Worm (Caenorhabditis elegans) whole organism, late embryonic: Measurements from ENCODE around the gene str-12.

Experiments
- C08G9.2 ChIP-seq: sonication (generic microtip); optimal IDR thresholded peaks from 2 replicates; lab custom pipeline; 2016; ENCODE audit warnings: mild to moderate bottlenecking, missing genetic modification characterization, moderate library complexity, missing compliant biosample characterization
- C38D4.7 ChIP-seq: fragments of 200-800 bp; sonication (Bioruptor generic); optimal IDR thresholded peaks from 2 replicates; lab custom pipeline; 2018; ENCODE audit warnings: mild to moderate bottlenecking, missing genetic modification characterization, moderate library complexity, missing compliant biosample characterization
- K09A11.1 ChIP-seq: sonication (generic microtip); optimal IDR thresholded peaks from 2 replicates; lab custom pipeline; 2017; ENCODE audit warnings: antibody characterized with exemption, mild to moderate bottlenecking, missing genetic modification characterization, missing compliant biosample characterization; ENCODE audit not compliant: insufficient read depth
- ceh-19 ChIP-seq: fragments of 200-800 bp; sonication (Bioruptor generic); optimal IDR thresholded peaks from 2 replicates; lab custom pipeline; 2018; ENCODE audit warnings: mild to moderate bottlenecking, missing genetic modification characterization, missing compliant biosample characterization
- ceh-2 ChIP-seq: sonication (generic microtip); optimal IDR thresholded peaks from 2 replicates; lab custom pipeline; 2016; ENCODE audit warnings: missing genotype, missing genetic modification characterization, missing compliant biosample characterization
- ceh-22 ChIP-seq: sonication (generic microtip); optimal IDR thresholded peaks from 2 replicates; lab custom pipeline; 2017; ENCODE audit warnings: missing biosample characterization, missing genetic modification characterization
- ceh-30 ChIP-seq: fragments of 150-350 bp; optimal IDR thresholded peaks from 2 replicates; lab custom pipeline; 2014; ENCODE audit warnings: missing biosample characterization, missing genetic modification characterization
- ceh-31 ChIP-seq: sonication (generic microtip); optimal IDR thresholded peaks from 2 replicates; lab custom pipeline; 2016; ENCODE audit warnings: missing genetic modification characterization, missing compliant biosample characterization
- ceh-45 ChIP-seq: fragments of 200-800 bp; sonication (Bioruptor generic); IDR thresholded peaks from 2 replicates; pipeline ENCODE4 v1.3.6; 2022; ENCODE audit warnings: missing genetic modification reagents, missing genetic modification characterization, missing compliant biosample characterization
- ceh-48 ChIP-seq: sonication (generic microtip); optimal IDR thresholded peaks from 2 replicates; lab custom pipeline; 2016; ENCODE audit warnings: missing genetic modification characterization, inconsistent platforms, missing compliant biosample characterization
- ceh-6 ChIP-seq: fragments of 200-800 bp; sonication (Bioruptor generic); optimal IDR thresholded peaks from 2 replicates; lab custom pipeline; 2018; ENCODE audit warnings: mild to moderate bottlenecking, missing genetic modification characterization, missing compliant biosample characterization
- ceh-9 ChIP-seq: sonication (generic microtip); optimal IDR thresholded peaks from 2 replicates; lab custom pipeline; 2016; ENCODE audit warnings: mild to moderate bottlenecking, missing genetic modification characterization, inconsistent platforms, missing compliant biosample characterization
- ets-4 ChIP-seq: sonication (generic microtip); optimal IDR thresholded peaks from 2 replicates; lab custom pipeline; 2016; ENCODE audit warnings: missing genetic modification characterization, missing compliant biosample characterization
- eyg-1 ChIP-seq: sonication (generic microtip); optimal IDR thresholded peaks from 2 replicates; lab custom pipeline; 2016; ENCODE audit warnings: missing genotype, missing genetic modification characterization, missing compliant biosample characterization
- fax-1 ChIP-seq: sonication (generic microtip); optimal IDR thresholded peaks from 2 replicates; lab custom pipeline; 2016; ENCODE audit warnings: missing genotype, missing genetic modification characterization, missing compliant biosample characterization
- fkh-6 ChIP-seq: sonication (generic microtip); optimal IDR thresholded peaks from 2 replicates; lab custom pipeline; 2016; ENCODE audit warnings: missing genetic modification characterization, missing compliant biosample characterization
- gmeb-2 ChIP-seq: sonication (generic microtip); optimal IDR thresholded peaks from 2 replicates; lab custom pipeline; 2016; ENCODE audit warnings: missing genetic modification characterization, inconsistent platforms, missing compliant biosample characterization
- hlh-13 ChIP-seq: fragments of 200-800 bp; sonication (Bioruptor generic); optimal IDR thresholded peaks from 2 replicates; lab custom pipeline; 2018; ENCODE audit warnings: mild to moderate bottlenecking, missing genetic modification characterization, missing compliant biosample characterization
- lim-6 ChIP-seq: sonication (generic microtip); optimal IDR thresholded peaks from 2 replicates; lab custom pipeline; 2016; ENCODE audit warnings: missing genetic modification characterization, missing compliant biosample characterization
- mec-3 ChIP-seq: sonication (generic microtip); optimal IDR thresholded peaks from 2 replicates; lab custom pipeline; 2016; ENCODE audit warnings: borderline replicate concordance, missing genetic modification characterization, missing compliant biosample characterization
- nfya-1 ChIP-seq: sonication (generic microtip); optimal IDR thresholded peaks from 2 replicates; lab custom pipeline; 2017; ENCODE audit warnings: missing genetic modification characterization, mild to moderate bottlenecking, missing compliant biosample characterization, antibody characterized with exemption, moderate library complexity
- nhr-11 ChIP-seq: fragments of 150-350 bp; optimal IDR thresholded peaks from 2 replicates; lab custom pipeline; 2014; ENCODE audit warnings: missing biosample characterization, missing genetic modification characterization
- nhr-232 ChIP-seq: sonication (generic microtip); optimal IDR thresholded peaks from 2 replicates; lab custom pipeline; 2016; ENCODE audit warnings: missing genetic modification characterization, missing compliant biosample characterization
- pax-1 ChIP-seq: fragments of 150-350 bp; optimal IDR thresholded peaks from 2 replicates; lab custom pipeline; 2014; ENCODE audit warnings: missing biosample characterization, missing genetic modification characterization
- pha-4 ChIP-seq: fragments of 150-350 bp; optimal IDR thresholded peaks from 2 replicates; lab custom pipeline; 2018; ENCODE audit warnings: missing biosample characterization, missing genetic modification reagents, missing genetic modification characterization
- pqm-1 ChIP-seq: sonication (generic microtip); optimal IDR thresholded peaks from 2 replicates; lab custom pipeline; 2016; ENCODE audit warnings: missing genetic modification characterization, missing compliant biosample characterization
- rnt-1 ChIP-seq: sonication (generic microtip); optimal IDR thresholded peaks from 2 replicates; lab custom pipeline; 2016; ENCODE audit warnings: missing genetic modification characterization, missing compliant biosample characterization
- sdc-2 ChIP-seq: sonication (generic microtip); optimal IDR thresholded peaks from 2 replicates; lab custom pipeline; 2016; ENCODE audit warnings: missing genotype, missing genetic modification characterization, missing compliant biosample characterization
- sox-2 ChIP-seq: fragments of 200-800 bp; sonication (Bioruptor generic); IDR thresholded peaks from 2 replicates; pipeline ENCODE4 v1.3.6; 2022; ENCODE audit warnings: missing genetic modification reagents, missing genetic modification characterization, missing compliant biosample characterization
- tbx-7 ChIP-seq: sonication (generic microtip); optimal IDR thresholded peaks from 2 replicates; lab custom pipeline; 2016; ENCODE audit warnings: missing genotype, missing genetic modification characterization, missing compliant biosample characterization
- ttx-3 ChIP-seq: sonication (generic microtip); optimal IDR thresholded peaks from 2 replicates; lab custom pipeline; 2016; ENCODE audit warnings: missing genetic modification reagents, missing genetic modification characterization, missing compliant biosample characterization
- unc-42 ChIP-seq: sonication (generic microtip); optimal IDR thresholded peaks from 2 replicates; lab custom pipeline; 2016; ENCODE audit warnings: missing genotype, missing genetic modification characterization, missing compliant biosample characterization
- unc-55 ChIP-seq: sonication (generic microtip); optimal IDR thresholded peaks from 2 replicates; lab custom pipeline; 2017; ENCODE audit warnings: missing biosample characterization, missing genetic modification reagents, missing genetic modification characterization

str-12 gene

ce11 chrV:15568381-15568780 lies 42.3 kb upstream of the str-12 start:
- TF ChIP-seq sox-2 (GFP tag; lab: Robert Waterston, UW) (no peak), pax-1 (no peak), lim-6 (tag; lab: Kevin White, UChicago) (no peak), pqm-1 (tag; lab: Kevin White, UChicago) (no peak), nhr-11 (tag; lab: Kevin White, UChicago) (no peak), fax-1 (tag; lab: Kevin White, UChicago) (no peak), nhr-232 (tag; lab: Kevin White, UChicago) (no peak)

ce11 chrV:15569702-15570430 lies 40.8 kb upstream of the str-12 start, which contains the start of gene lsm-5:
TSS of gene lsm-5 (plus strand) at chrV:15570380.
- TF ChIP-seq ets-4 (tag; lab: Kevin White, UChicago) (no peak), eyg-1 (no peak), unc-55 (GFP tag; lab: Kevin White, UChicago) (no peak), ceh-19 (no peak), sox-2 (GFP tag; lab: Robert Waterston, UW) (no peak), nfya-1 (tag; lab: Kevin White, UChicago) (no peak), pha-4 (tag; lab: Kevin White, UChicago) (no peak), ttx-3 (tag; lab: Kevin White, UChicago) (no peak)

ce11 chrV:15571006-15571526 lies 39.6 kb upstream of the str-12 start, which contains the start of gene fbxa-95:
TSS of gene fbxa-95 (plus strand) at chrV:15571476.
- no peak for TF ChIP-seq sdc-2
- no peak for TF ChIP-seq unc-42 (tag; lab: Kevin White, UChicago)
- no peak for TF ChIP-seq fax-1 (tag; lab: Kevin White, UChicago)
- no peak for TF ChIP-seq ceh-48 (tag; lab: Kevin White, UChicago)
- no peak for TF ChIP-seq ceh-31 (tag; lab: Kevin White, UChicago)
- TF ChIP-seq mec-3 = no peak
- TF ChIP-seq hlh-13 (GFP tag; lab: Kevin White, UChicago) = no peak
- no peak for TF ChIP-seq sox-2 (GFP tag; lab: Robert Waterston, UW)
- TF ChIP-seq K09A11.1 = no peak
- no peak for TF ChIP-seq ceh-30 (tag; lab: Kevin White, UChicago)

ce11 chrV:15572613-15573012 lies 38.1 kb upstream of the str-12 start, which contains the start of gene fbxa-94:
TSS of gene fbxa-94 (plus strand) at chrV:15572913.
- peak; percentile 6 for TF ChIP-seq nfya-1 (tag; lab: Kevin White, UChicago)
- no peak for TF ChIP-seq ceh-22 (tag; lab: Kevin White, UChicago)

ce11 chrV:15575305-15575704 lies 35.4 kb upstream of the str-12 start, which contains the start of gene mdt-28:
TSS of gene mdt-28 (minus strand) at chrV:15575405.
- no peak for TF ChIP-seq ets-4 (tag; lab: Kevin White, UChicago)
- TF ChIP-seq ceh-22 (tag; lab: Kevin White, UChicago) = no peak
- TF ChIP-seq ceh-9 (tag; lab: Kevin White, UChicago) = no peak
- TF ChIP-seq ceh-19 = no peak
- TF ChIP-seq ceh-2 (tag; lab: Kevin White, UChicago) = no peak
- TF ChIP-seq C38D4.7 (GFP tag; lab: Kevin White, UChicago) = no peak
- no peak for TF ChIP-seq ceh-45 (GFP tag; lab: Robert Waterston, UW)
- TF ChIP-seq nhr-11 (tag; lab: Kevin White, UChicago) = no peak
- no peak for TF ChIP-seq ceh-6 (GFP tag; lab: Kevin White, UChicago)
- TF ChIP-seq gmeb-2 (tag; lab: Kevin White, UChicago) = no peak
- TF ChIP-seq mec-3 = no peak
- TF ChIP-seq fkh-6 (tag; lab: Kevin White, UChicago) = no peak
- no peak for TF ChIP-seq tbx-7 (tag; lab: Kevin White, UChicago)
- no peak for TF ChIP-seq C08G9.2
- TF ChIP-seq rnt-1 (tag; lab: Kevin White, UChicago) = no peak
